Worm (Caenorhabditis elegans) whole organism, L3 larva: Measurements from ENCODE around the gene fbxa-135.
"Not testable (repeated sequence)": the region's sequence is repeated elsewhere in the genome, so short reads cannot be mapped to it uniquely, and the experiment has no call there.

Experiments used
- ZK546.5 ChIP-seq: sonication (generic microtip); optimal IDR thresholded peaks from 2 replicates; lab custom pipeline; 2017; ENCODE audit warnings: missing biosample characterization, missing genetic modification characterization
- ceh-16 ChIP-seq: sonication (generic microtip); optimal IDR thresholded peaks from 2 replicates; lab custom pipeline; 2017; ENCODE audit warnings: missing biosample characterization, missing genetic modification characterization
- ceh-28 ChIP-seq: fragments of 150-350 bp; optimal IDR thresholded peaks from 2 replicates; lab custom pipeline; 2014; ENCODE audit warnings: missing biosample characterization, missing genetic modification reagents, missing genetic modification characterization
- ceh-82 ChIP-seq: fragments of 150-350 bp; optimal IDR thresholded peaks from 2 replicates; lab custom pipeline; 2014; ENCODE audit warnings: missing biosample characterization, missing genetic modification characterization
- egl-27 ChIP-seq: sonication (generic microtip); optimal IDR thresholded peaks from 4 replicates; lab custom pipeline; 2017; ENCODE audit warnings: missing biosample characterization, missing genetic modification reagents, missing genetic modification characterization
- elt-1 ChIP-seq: fragments of 150-350 bp; optimal IDR thresholded peaks from 2 replicates; lab custom pipeline; 2014; ENCODE audit warnings: missing biosample characterization, missing genetic modification characterization
- elt-2 ChIP-seq: sonication (generic microtip); optimal IDR thresholded peaks from 2 replicates; lab custom pipeline; 2016; ENCODE audit warnings: missing genetic modification reagents, mild to moderate bottlenecking, missing genetic modification characterization, missing compliant biosample characterization
- elt-3 ChIP-seq, 3 experiments: fragments of 150-350 bp in 1 of 3; sonication (generic microtip) in 2 of 3; optimal IDR thresholded peaks; 2 replicates in 2 of 3; 4 replicates in 1 of 3; lab custom pipeline; 2014 to 2017; ENCODE audit warnings: missing biosample characterization in 3 of 3, missing genetic modification characterization in 3 of 3
- eor-1 ChIP-seq, 2 experiments: fragments of 150-350 bp; optimal IDR thresholded peaks; 2 replicates each; lab custom pipeline; 2014 to 2018; ENCODE audit warnings: missing biosample characterization in 2 of 2, missing genetic modification characterization in 2 of 2
- fkh-10 ChIP-seq: sonication (generic microtip); optimal IDR thresholded peaks from 2 replicates; lab custom pipeline; 2017; ENCODE audit warnings: missing biosample characterization, missing genetic modification reagents, missing genetic modification characterization
- fkh-2 ChIP-seq: fragments of 150-350 bp; optimal IDR thresholded peaks from 2 replicates; lab custom pipeline; 2014; ENCODE audit warnings: missing biosample characterization, missing genetic modification reagents, missing genetic modification characterization
- hmg-11 ChIP-seq: sonication (generic microtip); optimal IDR thresholded peaks from 2 replicates; lab custom pipeline; 2016; ENCODE audit warnings: missing genetic modification characterization, missing compliant biosample characterization
- jun-1 ChIP-seq: fragments of 150-350 bp; optimal IDR thresholded peaks from 2 replicates; lab custom pipeline; 2014; ENCODE audit warnings: missing biosample characterization, missing genetic modification reagents, missing genetic modification characterization
- lin-39 ChIP-seq: fragments of 150-350 bp; optimal IDR thresholded peaks from 2 replicates; lab custom pipeline; 2018; ENCODE audit warnings: missing biosample characterization, missing genetic modification reagents, missing genetic modification characterization
- mml-1 ChIP-seq: fragments of 150-350 bp; sonication (generic microtip); optimal IDR thresholded peaks from 3 replicates; lab custom pipeline; 2014; ENCODE audit warnings: missing biosample characterization, missing genetic modification characterization
- nhr-12 ChIP-seq: fragments of 150-350 bp; optimal IDR thresholded peaks from 2 replicates; lab custom pipeline; 2014; ENCODE audit warnings: missing biosample characterization, missing genetic modification characterization
- nhr-23 ChIP-seq: fragments of 150-350 bp; optimal IDR thresholded peaks from 2 replicates; lab custom pipeline; 2014; ENCODE audit warnings: missing biosample characterization, missing genetic modification reagents, missing genetic modification characterization
- nhr-237 ChIP-seq: fragments of 150-350 bp; optimal IDR thresholded peaks from 2 replicates; lab custom pipeline; 2014; ENCODE audit warnings: missing biosample characterization, missing genetic modification characterization
- nhr-43 ChIP-seq: sonication (generic microtip); optimal IDR thresholded peaks from 2 replicates; lab custom pipeline; 2016; ENCODE audit warnings: mild to moderate bottlenecking, missing genetic modification characterization, missing compliant biosample characterization; ENCODE audit not compliant: poor library complexity, severe bottlenecking
- nhr-76 ChIP-seq: fragments of 150-350 bp; sonication (generic microtip); optimal IDR thresholded peaks from 5 replicates; lab custom pipeline; 2014; ENCODE audit warnings: missing biosample characterization, missing genetic modification characterization
- nhr-77 ChIP-seq: fragments of 150-350 bp; optimal IDR thresholded peaks from 2 replicates; lab custom pipeline; 2014; ENCODE audit warnings: missing biosample characterization, missing genetic modification characterization
- pha-4 ChIP-seq: fragments of 150-350 bp; optimal IDR thresholded peaks from 2 replicates; lab custom pipeline; 2014; ENCODE audit warnings: missing biosample characterization, missing genetic modification reagents, missing genetic modification characterization
- pqm-1 ChIP-seq: fragments of 150-350 bp; optimal IDR thresholded peaks from 2 replicates; lab custom pipeline; 2017; ENCODE audit warnings: missing biosample characterization, missing genetic modification characterization, inconsistent platforms
- sea-2 ChIP-seq: fragments of 150-350 bp; sonication (generic microtip); optimal IDR thresholded peaks from 4 replicates; lab custom pipeline; 2014; ENCODE audit warnings: missing biosample characterization, missing genetic modification reagents, missing genetic modification characterization
- skn-1 ChIP-seq: fragments of 150-350 bp; optimal IDR thresholded peaks from 2 replicates; lab custom pipeline; 2014; ENCODE audit warnings: missing biosample characterization, missing genetic modification characterization
- snpc-4 ChIP-seq: fragments of 150-350 bp; optimal IDR thresholded peaks from 2 replicates; lab custom pipeline; 2014; ENCODE audit warnings: missing biosample characterization, missing genetic modification characterization
- tbx-2 ChIP-seq: sonication (generic microtip); optimal IDR thresholded peaks from 2 replicates; lab custom pipeline; 2016; ENCODE audit warnings: mild to moderate bottlenecking, missing genetic modification characterization, missing compliant biosample characterization
- unc-39 ChIP-seq: sonication (generic microtip); optimal IDR thresholded peaks from 4 replicates; lab custom pipeline; 2017; ENCODE audit warnings: missing biosample characterization, missing genetic modification characterization
- unc-62 ChIP-seq: fragments of 150-350 bp; sonication (generic microtip); optimal IDR thresholded peaks from 4 replicates; lab custom pipeline; 2014; ENCODE audit warnings: missing biosample characterization, missing genetic modification reagents, missing genetic modification characterization
- ztf-11 ChIP-seq: fragments of 150-350 bp; optimal IDR thresholded peaks from 2 replicates; lab custom pipeline; 2014; ENCODE audit warnings: missing biosample characterization, missing genetic modification characterization
- ztf-4 ChIP-seq: fragments of 150-350 bp; optimal IDR thresholded peaks from 2 replicates; lab custom pipeline; 2014; ENCODE audit warnings: missing biosample characterization, missing genetic modification characterization

The fbxa-135 gene

DNA sequence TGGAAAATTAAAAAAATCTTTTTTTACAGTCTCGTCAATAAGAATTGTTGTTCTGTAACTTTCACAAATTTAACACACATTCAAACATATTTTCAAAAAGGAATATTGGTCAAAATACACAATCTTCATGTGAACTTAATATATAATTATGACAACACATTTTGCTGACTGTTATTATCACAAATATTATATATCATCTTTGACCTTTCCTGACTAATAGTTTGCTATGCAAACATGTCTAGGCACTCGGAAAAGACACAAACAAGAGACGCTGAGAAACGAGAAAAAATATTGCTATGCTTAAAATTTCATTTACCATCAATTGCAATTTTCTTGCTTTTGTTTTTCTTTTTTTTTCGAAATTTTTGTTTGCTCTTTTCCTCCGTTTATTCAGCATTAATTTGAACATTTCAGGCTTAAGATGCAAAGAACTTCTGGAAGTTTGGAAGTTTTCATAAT, at the start of gene fbxa-135:
TSS of gene fbxa-135 (plus strand) at position 409 of the 459 bp plus-strand sequence.
- TF ChIP-seq pha-4 (tag; lab: Kevin White, UChicago): peak; percentile 41
- TF ChIP-seq eor-1 (tag; optimal IDR thresholded peaks at IDR 0.05; lab: Kevin White, UChicago): no peak

DNA sequence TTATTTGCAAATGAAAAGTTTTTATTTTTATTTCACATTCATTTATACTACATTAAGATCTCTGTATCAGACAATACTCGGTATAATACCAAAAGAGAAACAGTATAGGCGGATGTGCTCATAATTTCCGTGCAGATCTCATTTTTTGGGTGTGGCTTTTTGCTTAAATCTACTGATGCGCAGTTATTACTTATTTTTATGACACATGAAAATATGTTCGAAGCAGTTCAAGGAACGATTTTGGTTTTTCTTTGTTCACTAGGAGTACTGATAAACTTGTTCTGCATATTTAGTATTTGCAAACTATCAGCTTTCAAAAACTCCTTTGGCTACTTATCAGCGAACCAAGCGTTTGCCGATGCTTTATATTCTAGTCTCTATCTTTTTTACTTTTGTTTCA, 49.7 kb upstream of the fbxa-135 start, which contains the start of gene srx-58:
TSS of gene srx-58 (plus strand) at position 301 of the 400 bp plus-strand sequence.
- TF ChIP-seq skn-1: no peak
- TF ChIP-seq, all 47 proteins: peak for 0

DNA sequence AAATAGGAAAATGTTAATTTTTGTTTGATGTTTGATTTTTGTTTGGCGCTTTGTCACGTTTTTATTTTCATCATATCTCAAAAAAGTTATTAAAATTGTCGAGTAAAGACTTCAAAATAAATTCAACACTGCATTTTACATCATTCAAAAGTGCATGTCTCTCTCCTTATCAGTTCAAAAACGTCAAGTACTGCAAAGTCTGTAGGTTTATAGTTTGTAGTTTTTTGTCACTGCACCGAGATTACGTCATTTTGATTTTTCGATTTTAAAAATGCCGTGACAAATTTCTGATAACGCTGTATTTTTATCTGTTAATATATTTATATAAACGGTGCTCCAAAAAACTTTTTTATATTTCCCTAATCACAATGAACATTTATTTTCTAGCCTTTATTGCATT, 47.4 kb upstream of the fbxa-135 start, which contains the start of gene C29F3.7:
TSS of gene C29F3.7 (plus strand) at position 254 of the 400 bp plus-strand sequence.
- no peak for TF ChIP-seq tbx-2 (tag; lab: Kevin White, UChicago)
- TF ChIP-seq elt-2 (tag; lab: Kevin White, UChicago): peak; percentile 99
- TF ChIP-seq mml-1: no peak
- no peak for TF ChIP-seq fkh-2 (tag; lab: Kevin White, UChicago)
- TF ChIP-seq pqm-1: peak; percentile 99
- no peak for TF ChIP-seq ceh-16
- TF ChIP-seq ztf-4 (tag; lab: Kevin White, UChicago): no peak
- TF ChIP-seq lin-39 (tag; lab: Kevin White, UChicago): no peak
- TF ChIP-seq nhr-43: no peak
- TF ChIP-seq egl-27 (tag; lab: Kevin White, UChicago): peak; percentile 60
- TF ChIP-seq ceh-82: no peak
- no peak for TF ChIP-seq sea-2
- peak; percentile 57 for TF ChIP-seq jun-1
- TF ChIP-seq, all 47 proteins: peak for 4

DNA sequence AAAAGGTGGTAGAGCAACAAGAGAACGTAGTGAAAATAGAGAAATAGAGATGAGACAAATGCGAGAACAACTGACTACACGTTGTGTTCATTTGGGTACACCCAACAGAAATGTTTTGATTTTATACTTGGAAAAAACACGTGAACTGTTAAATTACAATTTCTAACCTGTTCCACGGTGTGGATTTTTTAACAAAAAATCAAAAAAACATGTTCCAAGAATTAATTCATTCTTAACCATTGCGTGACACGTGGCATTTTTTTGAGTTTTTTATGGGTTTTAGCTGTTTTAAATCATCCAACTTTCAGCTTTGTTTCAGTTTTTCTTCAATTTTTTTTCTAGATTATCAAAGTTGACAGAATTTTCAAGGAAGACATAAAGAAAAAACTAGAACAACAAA, 40.7 kb upstream of the fbxa-135 start, which contains the start of gene ech-1.1:
TSS of gene ech-1.1 (minus strand) at position 101 of the 400 bp plus-strand sequence.
- TF ChIP-seq unc-39; nhr-12 (tag; lab: Kevin White, UChicago); hmg-11 (tag; lab: Kevin White, UChicago): not testable (repeated sequence)

DNA sequence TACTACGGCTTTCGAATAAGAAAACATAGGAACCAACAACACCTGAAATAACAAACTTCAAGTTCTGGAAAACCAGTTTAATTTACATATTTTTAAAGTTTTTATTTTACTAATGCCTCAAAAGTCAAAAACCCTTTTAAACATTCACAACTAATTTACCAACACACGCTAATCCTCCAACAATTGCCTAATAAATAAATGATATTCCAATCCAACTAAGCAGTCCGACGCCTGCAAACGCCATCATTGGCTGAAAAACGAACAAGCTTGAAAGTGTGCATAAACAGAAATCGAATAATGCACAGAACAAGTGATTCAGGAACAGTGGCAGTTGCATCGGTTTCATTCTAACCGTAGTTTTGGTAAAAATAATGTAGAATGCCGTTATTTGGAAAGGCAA, 34.3 kb upstream of the fbxa-135 start:
- TF ChIP-seq fkh-10 (GFP tag; lab: Kevin White, UChicago) (no peak), ceh-28 (tag; lab: Kevin White, UChicago) (no peak), nhr-237 (tag; lab: Kevin White, UChicago) (no peak), ZK546.5 (tag; lab: Kevin White, UChicago) (no peak), unc-39 (no peak), unc-62 (no peak), nhr-77 (no peak), nhr-76 (tag; lab: Kevin White, UChicago) (no peak), jun-1 (no peak), ztf-11 (tag; lab: Kevin White, UChicago) (no peak), nhr-43 (no peak), elt-3 (tag; optimal IDR thresholded peaks at IDR 0.05; lab: Kevin White, UChicago) (no peak), hmg-11 (tag; lab: Kevin White, UChicago) (no peak), pha-4 (tag; lab: Kevin White, UChicago) (no peak), ceh-82 (no peak), fkh-2 (tag; lab: Kevin White, UChicago) (no peak), elt-1 (tag; lab: Kevin White, UChicago) (no peak), nhr-12 (tag; lab: Kevin White, UChicago) (no peak)
- TF ChIP-seq, all 47 proteins: peak for 0

- no peak for TF ChIP-seq nhr-23 (tag; lab: Kevin White, UChicago)
- TF ChIP-seq sea-2: no peak
- no peak for TF ChIP-seq snpc-4 (tag; lab: Kevin White, UChicago)
- TF ChIP-seq ztf-11 (tag; lab: Kevin White, UChicago): no peak
Observed at ce11 chrV:15369707-15370106, 32.4 kb upstream of the fbxa-135 start, which contains the start of gene nhr-269. nhr-269 (minus strand) TSS chrV:15369807.
